Fruit fly (Drosophila melanogaster) whole organism, embryonic: Measurements from ENCODE around the gene tai.

Experiments used
- ATbp ChIP-seq: fragments of 200-800 bp; sonication (Bioruptor generic); optimal IDR thresholded peaks from 2 replicates; lab custom pipeline; 2017; ENCODE audit warnings: missing biosample characterization, mild to moderate bottlenecking, missing genetic modification characterization, missing genetic modification reagents
- Atf-2 ChIP-seq: fragments of 200-800 bp; sonication (Bioruptor generic); optimal IDR thresholded peaks from 2 replicates; lab custom pipeline; 2016; ENCODE audit warnings: missing biosample characterization, missing genetic modification characterization
- Atf3 ChIP-seq: fragments of 200-800 bp; sonication (Bioruptor generic); optimal IDR thresholded peaks from 3 replicates; lab custom pipeline; 2016; ENCODE audit warnings: missing biosample characterization, missing genetic modification characterization
- C15 ChIP-seq: fragments of 200-800 bp; sonication (Bioruptor generic); IDR thresholded peaks from 3 replicates; pipeline ENCODE4 v1.3.6; 2022; ENCODE audit warnings: missing biosample characterization, missing genetic modification characterization
- CG10431 ChIP-seq: fragments of 200-800 bp; sonication (Bioruptor generic); optimal IDR thresholded peaks from 3 replicates; lab custom pipeline; 2018; ENCODE audit warnings: missing biosample characterization, mild to moderate bottlenecking, missing genetic modification characterization
- CG11247 ChIP-seq: fragments of 200-800 bp; sonication (Bioruptor generic); IDR thresholded peaks from 2 replicates; pipeline ENCODE4 v1.3.6; 2022; ENCODE audit warnings: missing biosample characterization, missing genetic modification characterization
- CG12744 ChIP-seq: fragments of 200-800 bp; sonication (Bioruptor generic); optimal IDR thresholded peaks from 2 replicates; lab custom pipeline; 2016; ENCODE audit warnings: missing biosample characterization, missing genetic modification characterization
- CG12769 ChIP-seq: fragments of 200-800 bp; sonication (Bioruptor generic); optimal IDR thresholded peaks from 2 replicates; lab custom pipeline; 2019; ENCODE audit warnings: missing biosample characterization, mild to moderate bottlenecking, missing genetic modification characterization, moderate library complexity
- CG13287 ChIP-seq: fragments of 200-800 bp; sonication (Bioruptor generic); IDR thresholded peaks from 2 replicates; pipeline ENCODE4 v1.3.6; 2022; ENCODE audit warnings: missing biosample characterization, missing genetic modification characterization; ENCODE audit not compliant: partially characterized antibody
- CG15696 ChIP-seq: fragments of 200-800 bp; sonication (Bioruptor generic); optimal IDR thresholded peaks from 2 replicates; lab custom pipeline; 2019; ENCODE audit warnings: missing biosample characterization, mild to moderate bottlenecking, missing genetic modification characterization, moderate library complexity
- CG16815 ChIP-seq: fragments of 200-800 bp; sonication (Bioruptor generic); optimal IDR thresholded peaks from 3 replicates; lab custom pipeline; 2017; ENCODE audit warnings: missing biosample characterization, mild to moderate bottlenecking, missing genetic modification characterization
- CG17186 ChIP-seq: fragments of 200-800 bp; sonication (Bioruptor generic); optimal IDR thresholded peaks from 3 replicates; lab custom pipeline; 2017; ENCODE audit warnings: missing biosample characterization, missing genetic modification reagents, missing genetic modification characterization
- CG18476 ChIP-seq: fragments of 200-800 bp; sonication (Bioruptor generic); optimal IDR thresholded peaks from 2 replicates; lab custom pipeline; 2016; ENCODE audit warnings: missing biosample characterization, mild to moderate bottlenecking, missing genetic modification characterization
- CG30020 ChIP-seq: fragments of 200-800 bp; optimal IDR thresholded peaks from 2 replicates; lab custom pipeline; 2019; ENCODE audit warnings: missing biosample characterization, mild to moderate bottlenecking, missing genetic modification characterization, moderate library complexity
- CG3838 ChIP-seq: fragments of 200-800 bp; sonication (Bioruptor generic); optimal IDR thresholded peaks from 3 replicates; lab custom pipeline; 2016; ENCODE audit warnings: missing biosample characterization, missing genetic modification characterization
- CG6272 ChIP-seq: fragments of 200-800 bp; sonication (Bioruptor generic); IDR thresholded peaks from 2 replicates; pipeline ENCODE4 v1.3.6; 2022; ENCODE audit warnings: missing biosample characterization, missing genetic modification characterization
- CG7928 ChIP-seq: fragments of 200-800 bp; sonication (Bioruptor generic); optimal IDR thresholded peaks from 2 replicates; lab custom pipeline; 2017; ENCODE audit warnings: missing biosample characterization, mild to moderate bottlenecking, missing genetic modification characterization
- CG8089 ChIP-seq: fragments of 200-800 bp; sonication (Bioruptor generic); optimal IDR thresholded peaks from 3 replicates; lab custom pipeline; 2016; ENCODE audit warnings: missing biosample characterization, missing genetic modification characterization
- CG8924 ChIP-seq: fragments of 200-800 bp; optimal IDR thresholded peaks from 3 replicates; lab custom pipeline; 2019; ENCODE audit warnings: missing biosample characterization, mild to moderate bottlenecking, missing genetic modification characterization, moderate library complexity
- CG9797 ChIP-seq: fragments of 200-800 bp; sonication (Bioruptor generic); optimal IDR thresholded peaks from 3 replicates; lab custom pipeline; 2018; ENCODE audit warnings: missing biosample characterization, mild to moderate bottlenecking, missing genetic modification characterization
- D ChIP-seq, 2 experiments: fragments of 200-800 bp in 1 of 2; fragments of >200 bp in 1 of 2; sonication (Bioruptor generic) in 1 of 2; optimal IDR thresholded peaks; 2 replicates in 1 of 2; 3 replicates in 1 of 2; lab custom pipeline; 2017; ENCODE audit warnings: mild to moderate bottlenecking in 1 of 2, missing biosample characterization in 1 of 2, missing genetic modification characterization in 1 of 2, missing genetic modification reagents in 1 of 2
- Eip74EF ChIP-seq, 2 experiments: fragments of 200-800 bp in 1 of 2; fragments of >200 bp in 1 of 2; sonication (Bioruptor generic) in 1 of 2; optimal IDR thresholded peaks; 2 replicates each; lab custom pipeline; 2017 to 2019; ENCODE audit warnings: missing biosample characterization in 2 of 2, missing genetic modification characterization in 2 of 2, mild to moderate bottlenecking in 1 of 2, moderate library complexity in 1 of 2
- Ets97D ChIP-seq: fragments of 200-800 bp; sonication (Bioruptor generic); optimal IDR thresholded peaks from 3 replicates; lab custom pipeline; 2016; ENCODE audit warnings: missing biosample characterization, missing genetic modification characterization
- Hmx ChIP-seq: fragments of 200-800 bp; sonication (Bioruptor generic); optimal IDR thresholded peaks from 2 replicates; lab custom pipeline; 2016; ENCODE audit warnings: missing biosample characterization, missing genetic modification characterization
- Hr51 ChIP-seq, 2 experiments: fragments of 200-800 bp; sonication (Bioruptor generic); optimal IDR thresholded peaks; 2 replicates in 1 of 2; 3 replicates in 1 of 2; lab custom pipeline; 2016 to 2018; ENCODE audit warnings: missing biosample characterization in 2 of 2, missing genetic modification characterization in 2 of 2, mild to moderate bottlenecking in 1 of 2, moderate library complexity in 1 of 2
- Mes4 ChIP-seq: fragments of 200-800 bp; sonication (Bioruptor generic); optimal IDR thresholded peaks from 2 replicates; lab custom pipeline; 2016; ENCODE audit warnings: missing biosample characterization, missing genetic modification characterization
- Optix ChIP-seq: fragments of 200-800 bp; sonication (Bioruptor generic); IDR thresholded peaks from 3 replicates; pipeline ENCODE4 v1.3.6; 2022; ENCODE audit warnings: missing biosample characterization, missing genetic modification characterization
- ab ChIP-seq: fragments of 200-800 bp; sonication (Bioruptor generic); optimal IDR thresholded peaks from 2 replicates; lab custom pipeline; 2016; ENCODE audit warnings: missing biosample characterization, missing genetic modification characterization
- bab2 ChIP-seq: fragments of 200-800 bp; sonication (Bioruptor generic); optimal IDR thresholded peaks from 2 replicates; lab custom pipeline; 2016; ENCODE audit warnings: missing biosample characterization, missing genetic modification characterization
- bsh ChIP-seq, 2 experiments: fragments of 200-800 bp; sonication (Bioruptor generic); optimal IDR thresholded peaks; 2 replicates each; lab custom pipeline; 2017 to 2018; ENCODE audit warnings: mild to moderate bottlenecking in 2 of 2, missing biosample characterization in 2 of 2, missing genetic modification characterization in 2 of 2, moderate library complexity in 1 of 2
- cad ChIP-seq: fragments of >200 bp; optimal IDR thresholded peaks from 2 replicates; lab custom pipeline; 2017; ENCODE audit warnings: missing biosample characterization, missing genetic modification characterization
- crc ChIP-seq: fragments of 200-800 bp; sonication (Bioruptor generic); optimal IDR thresholded peaks from 2 replicates; lab custom pipeline; 2016; ENCODE audit warnings: missing biosample characterization, missing genetic modification characterization
- dan ChIP-seq: fragments of 200-800 bp; sonication (Bioruptor generic); IDR thresholded peaks from 2 replicates; pipeline ENCODE4 v1.3.6; 2022; ENCODE audit warnings: missing biosample characterization, missing genetic modification characterization
- dati ChIP-seq: fragments of 200-800 bp; sonication (Bioruptor generic); IDR thresholded peaks from 2 replicates; pipeline ENCODE4 v1.3.6; 2022; ENCODE audit warnings: missing biosample characterization, missing genetic modification characterization
- dmrt99B ChIP-seq: fragments of 200-800 bp; sonication (Bioruptor generic); optimal IDR thresholded peaks from 2 replicates; lab custom pipeline; 2018; ENCODE audit warnings: missing biosample characterization, mild to moderate bottlenecking, missing genetic modification characterization, moderate library complexity
- fd96Cb ChIP-seq: fragments of 200-800 bp; sonication (Bioruptor generic); optimal IDR thresholded peaks from 2 replicates; lab custom pipeline; 2018; ENCODE audit warnings: missing biosample characterization, mild to moderate bottlenecking, missing genetic modification characterization, moderate library complexity
- grn ChIP-seq: fragments of 200-800 bp; sonication (Bioruptor generic); optimal IDR thresholded peaks from 3 replicates; lab custom pipeline; 2017; ENCODE audit warnings: missing biosample characterization, missing genetic modification characterization
- hb ChIP-seq: fragments of 200-800 bp; sonication (Bioruptor generic); IDR thresholded peaks from 3 replicates; pipeline ENCODE4 v1.3.6; 2022; ENCODE audit warnings: missing biosample characterization, missing genetic modification characterization; ENCODE audit not compliant: partially characterized antibody
- mam ChIP-seq: fragments of 200-800 bp; sonication (Bioruptor generic); optimal IDR thresholded peaks from 3 replicates; lab custom pipeline; 2016; ENCODE audit warnings: missing biosample characterization, missing genetic modification characterization
- mld ChIP-seq: fragments of 200-800 bp; sonication (Bioruptor generic); IDR thresholded peaks from 3 replicates; pipeline ENCODE4 v1.3.6; 2022; ENCODE audit warnings: missing biosample characterization, missing genetic modification characterization; ENCODE audit not compliant: partially characterized antibody
- pros ChIP-seq: fragments of 200-800 bp; sonication (Bioruptor generic); optimal IDR thresholded peaks from 3 replicates; lab custom pipeline; 2019; ENCODE audit warnings: missing biosample characterization, mild to moderate bottlenecking, missing genetic modification characterization, moderate library complexity
- repo ChIP-seq: fragments of 200-800 bp; sonication (Bioruptor generic); optimal IDR thresholded peaks from 2 replicates; lab custom pipeline; 2016; ENCODE audit warnings: missing biosample characterization, missing genetic modification characterization
- rib ChIP-seq: fragments of 200-800 bp; sonication (Bioruptor generic); IDR thresholded peaks from 2 replicates; pipeline ENCODE4 v1.3.6; 2022; ENCODE audit warnings: missing biosample characterization, missing genetic modification characterization
- sc ChIP-seq, 3 experiments: fragments of >200 bp in 2 of 3; fragments of 200-800 bp in 1 of 3; sonication (Bioruptor generic) in 1 of 3; optimal IDR thresholded peaks; 2 replicates in 2 of 3; 3 replicates in 1 of 3; lab custom pipeline; 2017; ENCODE audit warnings: mild to moderate bottlenecking in 1 of 3, missing biosample characterization in 1 of 3, missing genetic modification characterization in 1 of 3, missing genetic modification reagents in 1 of 3
- slbo ChIP-seq: fragments of 200-800 bp; sonication (Bioruptor generic); IDR thresholded peaks from 2 replicates; pipeline ENCODE4 v1.3.6; 2022; ENCODE audit warnings: missing biosample characterization, missing genetic modification characterization
- tin ChIP-seq: fragments of 200-800 bp; sonication (Bioruptor generic); optimal IDR thresholded peaks from 3 replicates; lab custom pipeline; 2016; ENCODE audit warnings: missing biosample characterization, missing genetic modification characterization
- ttk ChIP-seq: fragments of 200-800 bp; sonication (Bioruptor generic); IDR thresholded peaks from 2 replicates; pipeline ENCODE4 v2.1.2; 2022; ENCODE audit warnings: missing biosample characterization, missing genetic modification characterization
- vfl ChIP-seq: fragments of 200-800 bp; sonication (Bioruptor generic); optimal IDR thresholded peaks from 2 replicates; lab custom pipeline; 2016; ENCODE audit warnings: missing biosample characterization, missing genetic modification characterization

The tai gene

dm6 chr2L:9210864-9211701, 44.5 kb downstream of the tai start (continued):
- TF ChIP-seq sc (optimal IDR thresholded peaks at IDR 0.05; lab: Kevin White, UChicago) (no peak), sc (GFP tag; optimal IDR thresholded peaks at IDR 0.05; lab: Kevin White, UChicago) (peak; percentile 58), Eip74EF (GFP tag; optimal IDR thresholded peaks at IDR 0.05; lab: Kevin White, UChicago) (peak in 1 of 2 experiments; percentile 77), Atf-2 (GFP tag; lab: Kevin White, UChicago) (no peak), dmrt99B (tag; lab: Kevin White, UChicago) (peak; percentile 72), CG18476 (peak; percentile 50), CG10431 (GFP tag; lab: Kevin White, UChicago) (no peak), Mes4 (no peak), CG8089 (GFP tag; lab: Kevin White, UChicago) (no peak), Optix (GFP tag; lab: Robert Waterston, UW) (no peak), tin (GFP tag; lab: Kevin White, UChicago) (peak; percentile 28), Ets97D (GFP tag; lab: Kevin White, UChicago) (peak; percentile 5), rib (GFP tag; lab: Robert Waterston, UW) (no peak), CG12744 (no peak), CG7928 (GFP tag; lab: Kevin White, UChicago) (no peak), C15 (GFP tag; lab: Robert Waterston, UW) (no peak), CG3838 (GFP tag; lab: Kevin White, UChicago) (no peak), CG12769 (tag; lab: Kevin White, UChicago) (no peak), vfl (GFP tag; lab: Kevin White, UChicago) (peak; percentile 42), dan (GFP tag; lab: Robert Waterston, UW) (no peak), CG17186 (GFP tag; lab: Kevin White, UChicago) (no peak), CG15696 (peak; percentile 20), Hmx (GFP tag; lab: Kevin White, UChicago) (no peak), grn (GFP tag; lab: Kevin White, UChicago) (peak; percentile 15), CG30020 (tag; lab: Kevin White, UChicago) (no peak), Hr51 (GFP tag; optimal IDR thresholded peaks at IDR 0.05; lab: Kevin White, UChicago) (peak in 1 of 2 experiments; percentile 73), ab (GFP tag; lab: Kevin White, UChicago) (no peak), ATbp (GFP tag; lab: Kevin White, UChicago) (peak; percentile 77), repo (no peak), fd96Cb (tag; lab: Kevin White, UChicago) (peak; percentile 46), hb (no peak), cad (GFP tag; lab: Kevin White, UChicago) (no peak), mld (GFP tag; lab: Robert Waterston, UW) (no peak), mam (no peak), Atf3 (no peak), bab2 (GFP tag; lab: Kevin White, UChicago) (peak; percentile 19), pros (GFP tag; lab: Kevin White, UChicago) (no peak), slbo (GFP tag; lab: Robert Waterston, UW) (no peak), dati (no peak), D (optimal IDR thresholded peaks at IDR 0.05; lab: Kevin White, UChicago) (no peak), D (GFP tag; optimal IDR thresholded peaks at IDR 0.05; lab: Kevin White, UChicago) (peak; percentile 36), CG6272 (no peak), CG9797 (GFP tag; lab: Kevin White, UChicago) (no peak), CG16815 (GFP tag; lab: Kevin White, UChicago) (no peak), CG8924 (peak; percentile 76), ttk (GFP tag; lab: Robert Waterston, UW) (peak; percentile 57), CG11247 (GFP tag; lab: Robert Waterston, UW) (peak; percentile 32; the same call in 1 of the 2 replicates), bsh (GFP tag; optimal IDR thresholded peaks at IDR 0.05; lab: Kevin White, UChicago) (peak; percentile 60 to 75), crc (GFP tag; lab: Kevin White, UChicago) (no peak), CG13287 (GFP tag; lab: Robert Waterston, UW) (no peak)
